Worm (Caenorhabditis elegans): ENCODE results near the gene F46G10.2.

DNA sequence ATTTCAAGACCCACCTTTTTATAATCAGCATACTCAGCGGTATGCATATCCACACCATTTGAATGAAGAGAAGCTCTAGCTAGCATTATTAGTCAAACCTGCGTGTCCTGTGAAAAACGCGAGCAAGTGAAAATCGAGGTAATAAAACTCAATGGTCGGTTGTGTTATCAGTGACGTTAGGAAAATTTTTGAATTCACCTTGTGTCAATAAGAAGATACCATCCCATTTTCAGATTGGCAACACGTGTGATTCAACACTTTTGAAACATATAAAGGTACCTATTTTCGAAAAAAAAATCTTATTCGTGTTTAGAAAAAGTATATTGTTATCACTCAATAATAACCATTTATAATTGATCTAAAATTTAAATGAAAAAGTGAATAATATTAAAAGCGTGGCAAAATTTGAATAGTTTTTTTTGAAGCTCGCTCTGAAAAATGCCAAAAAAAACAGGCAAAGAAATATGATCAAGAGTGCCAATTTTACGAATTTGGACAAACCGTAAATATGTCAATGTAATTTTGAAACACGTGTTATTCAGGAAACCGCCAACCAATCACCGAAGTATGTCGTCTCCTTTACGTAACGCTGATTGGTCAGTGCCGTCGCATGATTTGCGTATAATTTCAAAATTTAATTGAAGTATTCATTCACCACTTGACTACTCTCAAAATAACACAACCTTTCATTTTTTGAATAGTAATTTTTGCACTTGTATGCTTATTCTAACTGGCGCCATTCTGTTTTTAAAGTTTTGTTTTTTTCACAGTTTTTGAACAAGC is 10.9 kb upstream of the F46G10.2 start, which contains the start of gene F46G10.1:
- no peak for TF ChIP-seq egl-27 (tag; optimal IDR thresholded peaks at IDR 0.05)
- TF ChIP-seq elt-2 (tag; optimal IDR thresholded peaks at IDR 0.05), result peak; percentile 55
- no peak for TF ChIP-seq ceh-82 (tag; optimal IDR thresholded peaks at IDR 0.05)
- TF ChIP-seq jun-1 (tag; optimal IDR thresholded peaks at IDR 0.05), result no peak
- TF ChIP-seq lin-15B (tag; optimal IDR thresholded peaks at IDR 0.05), result no peak
- no peak for TF ChIP-seq fos-1 (tag; optimal IDR thresholded peaks at IDR 0.05)

Measured in whole organism, L1 larva.